Worm (Caenorhabditis elegans) whole organism, L2 larva: ENCODE measurements around the gene spig-5.

Experiments
- egl-27 ChIP-seq: sonication (generic microtip); optimal IDR thresholded peaks from 3 replicates; lab custom pipeline; 2017; ENCODE audit warnings: missing biosample characterization, missing genetic modification reagents, missing genetic modification characterization
- gmeb-1 ChIP-seq: fragments of 150-350 bp; optimal IDR thresholded peaks from 2 replicates; lab custom pipeline; 2014; ENCODE audit warnings: missing biosample characterization, missing genetic modification characterization
- lsy-2 ChIP-seq, 2 experiments: fragments of 150-350 bp in 1 of 2; sonication (generic microtip) in 1 of 2; optimal IDR thresholded peaks; 2 replicates each; lab custom pipeline; 2014 to 2017; ENCODE audit warnings: missing biosample characterization in 2 of 2, missing genetic modification characterization in 2 of 2
- nhr-11 ChIP-seq: fragments of 150-350 bp; optimal IDR thresholded peaks from 2 replicates; lab custom pipeline; 2014; ENCODE audit warnings: missing biosample characterization, missing genetic modification characterization
- nhr-237 ChIP-seq: fragments of 150-350 bp; optimal IDR thresholded peaks from 2 replicates; lab custom pipeline; 2014; ENCODE audit warnings: missing biosample characterization, missing genetic modification characterization
- nhr-6 ChIP-seq: fragments of 150-350 bp; optimal IDR thresholded peaks from 2 replicates; lab custom pipeline; 2014; ENCODE audit warnings: missing biosample characterization, missing genetic modification characterization
- nhr-77 ChIP-seq: fragments of 150-350 bp; optimal IDR thresholded peaks from 2 replicates; lab custom pipeline; 2014; ENCODE audit warnings: missing biosample characterization, missing genetic modification characterization
- snpc-4 ChIP-seq: fragments of 150-350 bp; optimal IDR thresholded peaks from 2 replicates; lab custom pipeline; 2014; ENCODE audit warnings: missing biosample characterization, missing genetic modification characterization
- unc-62 ChIP-seq: fragments of 150-350 bp; optimal IDR thresholded peaks from 2 replicates; lab custom pipeline; 2014; ENCODE audit warnings: missing biosample characterization, missing genetic modification reagents, missing genetic modification characterization
- zag-1 ChIP-seq: fragments of 150-350 bp; optimal IDR thresholded peaks from 2 replicates; lab custom pipeline; 2014; ENCODE audit warnings: missing biosample characterization, missing genetic modification characterization

ce11 chrV:14293667-14294194, 14.5 kb upstream of the spig-5 start, which contains the start of gene F14D7.2:
- TF ChIP-seq unc-62 (GFP tag; lab: Kevin White, UChicago) (no peak), nhr-77 (tag; lab: Kevin White, UChicago) (no peak), nhr-11 (tag; lab: Kevin White, UChicago) (no peak), lsy-2 (tag; optimal IDR thresholded peaks at IDR 0.05; lab: Kevin White, UChicago) (no peak), zag-1 (tag; lab: Kevin White, UChicago) (no peak), nhr-6 (tag; lab: Kevin White, UChicago) (no peak), gmeb-1 (tag; lab: Kevin White, UChicago) (no peak), egl-27 (tag; lab: Kevin White, UChicago) (no peak), snpc-4 (tag; lab: Kevin White, UChicago) (no peak), nhr-237 (tag; lab: Kevin White, UChicago) (no peak)
